Worm (Caenorhabditis elegans) whole organism, L3 larva: ENCODE measurements around the gene B0252.11.
A peak's percentile ranks its signal among the peaks of the same experiment; 100 is the strongest.

Experiments
- ZK546.5 ChIP-seq: sonication (generic microtip); optimal IDR thresholded peaks from 2 replicates; lab custom pipeline; 2017; ENCODE audit warnings: missing biosample characterization, missing genetic modification characterization
- aly-2 ChIP-seq: fragments of 150-350 bp; optimal IDR thresholded peaks from 2 replicates; lab custom pipeline; 2014; ENCODE audit warnings: missing biosample characterization, missing genetic modification characterization
- ama-1 ChIP-seq: fragments of 150-350 bp; optimal IDR thresholded peaks from 2 replicates; lab custom pipeline; 2018
- ceh-16 ChIP-seq: sonication (generic microtip); optimal IDR thresholded peaks from 2 replicates; lab custom pipeline; 2017; ENCODE audit warnings: missing biosample characterization, missing genetic modification characterization
- ceh-28 ChIP-seq: fragments of 150-350 bp; optimal IDR thresholded peaks from 2 replicates; lab custom pipeline; 2014; ENCODE audit warnings: missing biosample characterization, missing genetic modification reagents, missing genetic modification characterization
- ceh-82 ChIP-seq: fragments of 150-350 bp; optimal IDR thresholded peaks from 2 replicates; lab custom pipeline; 2014; ENCODE audit warnings: missing biosample characterization, missing genetic modification characterization
- ceh-9 ChIP-seq: sonication (generic microtip); optimal IDR thresholded peaks from 2 replicates; lab custom pipeline; 2018; ENCODE audit warnings: missing biosample characterization, missing genetic modification characterization
- elt-1 ChIP-seq: fragments of 150-350 bp; optimal IDR thresholded peaks from 2 replicates; lab custom pipeline; 2014; ENCODE audit warnings: missing biosample characterization, missing genetic modification characterization
- elt-2 ChIP-seq: sonication (generic microtip); optimal IDR thresholded peaks from 2 replicates; lab custom pipeline; 2016; ENCODE audit warnings: missing genetic modification reagents, mild to moderate bottlenecking, missing genetic modification characterization, missing compliant biosample characterization
- elt-3 ChIP-seq, 3 experiments: fragments of 150-350 bp in 1 of 3; sonication (generic microtip) in 2 of 3; optimal IDR thresholded peaks; 2 replicates in 2 of 3; 4 replicates in 1 of 3; lab custom pipeline; 2014 to 2017; ENCODE audit warnings: missing biosample characterization in 3 of 3, missing genetic modification characterization in 3 of 3
- fkh-2 ChIP-seq: fragments of 150-350 bp; optimal IDR thresholded peaks from 2 replicates; lab custom pipeline; 2014; ENCODE audit warnings: missing biosample characterization, missing genetic modification reagents, missing genetic modification characterization
- fos-1 ChIP-seq: fragments of 150-350 bp; optimal IDR thresholded peaks from 2 replicates; lab custom pipeline; 2014; ENCODE audit warnings: missing biosample characterization, missing genetic modification characterization
- hmg-11 ChIP-seq: sonication (generic microtip); optimal IDR thresholded peaks from 2 replicates; lab custom pipeline; 2016; ENCODE audit warnings: missing genetic modification characterization, missing compliant biosample characterization
- jun-1 ChIP-seq: fragments of 150-350 bp; optimal IDR thresholded peaks from 2 replicates; lab custom pipeline; 2014; ENCODE audit warnings: missing biosample characterization, missing genetic modification reagents, missing genetic modification characterization
- lin-15B ChIP-seq: fragments of 150-350 bp; optimal IDR thresholded peaks from 2 replicates; lab custom pipeline; 2014; ENCODE audit warnings: missing biosample characterization, missing genetic modification characterization
- lin-39 ChIP-seq: fragments of 150-350 bp; optimal IDR thresholded peaks from 2 replicates; lab custom pipeline; 2018; ENCODE audit warnings: missing biosample characterization, missing genetic modification reagents, missing genetic modification characterization
- lsy-12 ChIP-seq: sonication (generic microtip); optimal IDR thresholded peaks from 2 replicates; lab custom pipeline; 2016; ENCODE audit warnings: mild to moderate bottlenecking, missing genetic modification characterization, missing compliant biosample characterization
- mdl-1 ChIP-seq: fragments of 150-350 bp; optimal IDR thresholded peaks from 2 replicates; lab custom pipeline; 2014; ENCODE audit warnings: missing biosample characterization, missing genetic modification characterization
- mml-1 ChIP-seq: fragments of 150-350 bp; sonication (generic microtip); optimal IDR thresholded peaks from 3 replicates; lab custom pipeline; 2014; ENCODE audit warnings: missing biosample characterization, missing genetic modification characterization
- nhr-11 ChIP-seq: fragments of 150-350 bp; optimal IDR thresholded peaks from 2 replicates; lab custom pipeline; 2014; ENCODE audit warnings: missing biosample characterization, missing genetic modification characterization
- nhr-23 ChIP-seq: fragments of 150-350 bp; optimal IDR thresholded peaks from 2 replicates; lab custom pipeline; 2014; ENCODE audit warnings: missing biosample characterization, missing genetic modification reagents, missing genetic modification characterization
- nhr-25 ChIP-seq: sonication (generic microtip); optimal IDR thresholded peaks from 2 replicates; lab custom pipeline; 2017; ENCODE audit warnings: missing biosample characterization, missing genetic modification characterization
- nhr-28 ChIP-seq: fragments of 150-350 bp; optimal IDR thresholded peaks from 2 replicates; lab custom pipeline; 2014; ENCODE audit warnings: missing biosample characterization, missing genetic modification characterization
- nhr-43 ChIP-seq: sonication (generic microtip); optimal IDR thresholded peaks from 2 replicates; lab custom pipeline; 2016; ENCODE audit warnings: mild to moderate bottlenecking, missing genetic modification characterization, missing compliant biosample characterization; ENCODE audit not compliant: poor library complexity, severe bottlenecking
- nhr-76 ChIP-seq: fragments of 150-350 bp; sonication (generic microtip); optimal IDR thresholded peaks from 5 replicates; lab custom pipeline; 2014; ENCODE audit warnings: missing biosample characterization, missing genetic modification characterization
- pqm-1 ChIP-seq: fragments of 150-350 bp; optimal IDR thresholded peaks from 2 replicates; lab custom pipeline; 2017; ENCODE audit warnings: missing biosample characterization, missing genetic modification characterization, inconsistent platforms
- sea-2 ChIP-seq: fragments of 150-350 bp; sonication (generic microtip); optimal IDR thresholded peaks from 4 replicates; lab custom pipeline; 2014; ENCODE audit warnings: missing biosample characterization, missing genetic modification reagents, missing genetic modification characterization
- skn-1 ChIP-seq: fragments of 150-350 bp; optimal IDR thresholded peaks from 2 replicates; lab custom pipeline; 2014; ENCODE audit warnings: missing biosample characterization, missing genetic modification characterization
- snpc-4 ChIP-seq: fragments of 150-350 bp; optimal IDR thresholded peaks from 2 replicates; lab custom pipeline; 2014; ENCODE audit warnings: missing biosample characterization, missing genetic modification characterization
- unc-39 ChIP-seq: sonication (generic microtip); optimal IDR thresholded peaks from 4 replicates; lab custom pipeline; 2017; ENCODE audit warnings: missing biosample characterization, missing genetic modification characterization
- unc-62 ChIP-seq: fragments of 150-350 bp; sonication (generic microtip); optimal IDR thresholded peaks from 4 replicates; lab custom pipeline; 2014; ENCODE audit warnings: missing biosample characterization, missing genetic modification reagents, missing genetic modification characterization
- zag-1 ChIP-seq: fragments of 150-350 bp; optimal IDR thresholded peaks from 2 replicates; lab custom pipeline; 2014; ENCODE audit warnings: missing biosample characterization, missing genetic modification characterization
- ztf-11 ChIP-seq: fragments of 150-350 bp; optimal IDR thresholded peaks from 2 replicates; lab custom pipeline; 2014; ENCODE audit warnings: missing biosample characterization, missing genetic modification characterization

B0252.11 gene

DNA sequence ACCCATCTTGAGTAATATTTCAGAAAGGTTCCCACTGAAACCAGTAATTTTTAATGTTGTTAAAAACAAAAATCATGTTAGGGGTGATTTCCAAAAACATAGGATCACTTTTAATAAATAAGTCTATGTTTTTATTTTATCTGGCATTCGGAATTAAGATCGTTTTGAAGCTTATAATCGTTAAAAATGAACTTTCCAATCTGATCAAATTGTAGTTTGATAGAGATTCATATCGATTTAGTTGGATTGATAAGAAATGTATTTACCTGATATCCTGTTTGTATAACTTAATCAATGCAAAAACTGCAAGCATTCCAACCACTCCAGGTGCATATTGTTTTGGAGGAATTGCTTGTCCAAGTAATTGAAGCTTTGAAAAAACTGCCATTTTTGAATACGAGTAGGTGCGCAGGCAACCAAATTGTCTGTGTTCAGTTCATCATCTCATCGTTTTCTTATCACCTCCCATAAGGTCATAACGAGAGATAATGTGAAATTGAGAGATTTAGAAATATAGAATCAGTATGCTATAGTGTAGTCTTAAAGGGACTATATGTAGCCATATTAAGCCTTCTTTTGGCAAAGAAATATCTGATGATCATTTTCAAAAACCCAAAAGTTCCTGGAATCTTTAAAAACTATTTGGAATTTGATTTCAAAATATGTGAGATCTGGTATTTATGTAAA lies 30.1 kb downstream of the B0252.11 start, which contains the start of gene pmp-2:
Gene pmp-2 (minus strand): TSS at position 487 of the 687 bp plus-strand sequence.
- no peak for TF ChIP-seq nhr-11 (tag; lab: Kevin White, UChicago)
- peak; percentile 40 for TF ChIP-seq elt-2 (tag; lab: Kevin White, UChicago)
- no peak for TF ChIP-seq nhr-28 (tag; lab: Kevin White, UChicago)
- TF ChIP-seq nhr-23 (tag; lab: Kevin White, UChicago), result peak; percentile 11
- peak; percentile 8 for TF ChIP-seq pqm-1
- no peak for TF ChIP-seq ZK546.5 (tag; lab: Kevin White, UChicago)
- TF ChIP-seq nhr-43 (tag; lab: Kevin White, UChicago), result peak; percentile 18
- TF ChIP-seq unc-39 (tag; lab: Kevin White, UChicago), result no peak
- TF ChIP-seq skn-1 (tag; lab: Kevin White, UChicago), result no peak
- TF ChIP-seq hmg-11 (tag; lab: Kevin White, UChicago), result no peak
- TF ChIP-seq nhr-76 (tag; lab: Kevin White, UChicago), result peak; percentile 42
- TF ChIP-seq mdl-1 (tag; lab: Kevin White, UChicago), result no peak
- TF ChIP-seq ceh-28, result peak; percentile 6

DNA sequence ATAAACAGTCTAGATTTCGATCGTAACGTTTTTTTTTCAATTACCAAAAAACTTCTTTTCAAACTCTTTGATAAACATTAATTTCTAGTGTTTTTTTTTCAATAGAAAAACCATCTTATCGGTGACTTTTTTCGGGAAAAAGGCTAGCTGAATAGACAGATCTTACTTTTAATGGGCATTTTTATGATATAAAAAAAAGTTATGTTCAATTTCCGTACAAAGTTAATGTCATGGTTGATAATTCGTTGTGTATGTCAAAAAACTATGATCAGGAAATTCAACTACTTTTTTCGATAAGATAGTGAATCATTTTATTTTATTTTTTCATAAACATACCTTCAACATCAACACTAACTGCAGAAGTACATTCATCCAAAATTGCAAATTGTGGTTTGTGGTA lies 33.0 kb downstream of the B0252.11 start:
- TF ChIP-seq elt-2 (tag; lab: Kevin White, UChicago) (peak; percentile 64), ceh-28 (no peak)

ce11 chrII:6883716-6884115 lies 33.9 kb downstream of the B0252.11 start, which contains the start of gene pmp-1:
Gene pmp-1 (minus strand): TSS chrII:6883754.
- TF ChIP-seq lsy-12 (tag; lab: Kevin White, UChicago), result no peak
- TF ChIP-seq ceh-16 (tag; lab: Kevin White, UChicago), result no peak
- peak; percentile 80 for TF ChIP-seq elt-2 (tag; lab: Kevin White, UChicago)
- peak; percentile 54 for TF ChIP-seq pqm-1

ce11 chrII:6882335-6882734 lies 35.3 kb downstream of the B0252.11 start:
- TF ChIP-seq hmg-11 (tag; lab: Kevin White, UChicago) (no peak), skn-1 (tag; lab: Kevin White, UChicago) (no peak), ZK546.5 (tag; lab: Kevin White, UChicago) (no peak), ceh-16 (tag; lab: Kevin White, UChicago) (no peak), ama-1 (lab: Kevin White, UChicago) (no peak), unc-62 (GFP tag; lab: Kevin White, UChicago) (no peak), nhr-23 (tag; lab: Kevin White, UChicago) (no peak), aly-2 (tag; lab: Kevin White, UChicago) (no peak), nhr-11 (tag; lab: Kevin White, UChicago) (no peak)

ce11 chrII:6880067-6880466 lies 37.5 kb downstream of the B0252.11 start, which contains the start of gene C44B7.7:
Gene C44B7.7 (minus strand): TSS chrII:6880167.
- TF ChIP-seq nhr-43 (tag; lab: Kevin White, UChicago) (no peak), ceh-9 (tag; lab: Kevin White, UChicago) (no peak), mml-1 (no peak), aly-2 (tag; lab: Kevin White, UChicago) (no peak), skn-1 (tag; lab: Kevin White, UChicago) (no peak), fkh-2 (tag; lab: Kevin White, UChicago) (no peak), elt-2 (tag; lab: Kevin White, UChicago) (no peak), zag-1 (no peak), lin-15B (tag; lab: Kevin White, UChicago) (no peak), lin-39 (tag; lab: Kevin White, UChicago) (no peak), elt-3 (tag; optimal IDR thresholded peaks at IDR 0.05; lab: Kevin White, UChicago) (no peak), nhr-11 (tag; lab: Kevin White, UChicago) (no peak), elt-1 (tag; lab: Kevin White, UChicago) (no peak), nhr-28 (tag; lab: Kevin White, UChicago) (no peak), nhr-25 (tag; lab: Kevin White, UChicago) (no peak), unc-39 (tag; lab: Kevin White, UChicago) (no peak), jun-1 (tag; lab: Kevin White, UChicago) (no peak), sea-2 (GFP tag; lab: Kevin White, UChicago) (no peak)

- TF ChIP-seq snpc-4 (tag; lab: Kevin White, UChicago) (no peak), ceh-82 (tag; lab: Kevin White, UChicago) (no peak), fos-1 (tag; lab: Kevin White, UChicago) (no peak), zag-1 (no peak), elt-1 (tag; lab: Kevin White, UChicago) (no peak), ztf-11 (tag; lab: Kevin White, UChicago) (no peak), ceh-9 (tag; lab: Kevin White, UChicago) (no peak), nhr-25 (tag; lab: Kevin White, UChicago) (no peak)
These were observed 39.7 kb downstream of the B0252.11 start for ce11 chrII:6877881-6878280.
